Fruit fly (Drosophila melanogaster) whole organism, embryonic: Measurements from ENCODE around the gene CG43273.

Source experiments
- ATbp ChIP-seq: fragments of 200-800 bp; sonication (Bioruptor generic); optimal IDR thresholded peaks from 2 replicates; lab custom pipeline; 2017; ENCODE audit warnings: missing biosample characterization, mild to moderate bottlenecking, missing genetic modification characterization, missing genetic modification reagents
- CG11398 ChIP-seq: fragments of 200-800 bp; sonication (Bioruptor generic); optimal IDR thresholded peaks from 2 replicates; lab custom pipeline; 2016; ENCODE audit warnings: missing biosample characterization, missing genetic modification characterization
- CG11560 ChIP-seq: fragments of 200-800 bp; sonication (Bioruptor generic); IDR thresholded peaks from 3 replicates; pipeline ENCODE4 v1.3.6; 2022; ENCODE audit warnings: missing biosample characterization, missing genetic modification characterization
- CG13775 ChIP-seq: fragments of 200-800 bp; sonication (Bioruptor generic); optimal IDR thresholded peaks from 3 replicates; lab custom pipeline; 2017; ENCODE audit warnings: missing biosample characterization, mild to moderate bottlenecking, missing genetic modification characterization
- CG14667 ChIP-seq: fragments of 200-800 bp; sonication (Bioruptor generic); IDR thresholded peaks from 2 replicates; pipeline ENCODE4 v1.3.6; 2022; ENCODE audit warnings: missing biosample characterization, missing genetic modification characterization
- CG15696 ChIP-seq: fragments of 200-800 bp; sonication (Bioruptor generic); optimal IDR thresholded peaks from 2 replicates; lab custom pipeline; 2019; ENCODE audit warnings: missing biosample characterization, mild to moderate bottlenecking, missing genetic modification characterization, moderate library complexity
- CG2875 ChIP-seq: fragments of 200-800 bp; sonication (Bioruptor generic); optimal IDR thresholded peaks from 2 replicates; lab custom pipeline; 2017; ENCODE audit warnings: missing biosample characterization, mild to moderate bottlenecking, missing genetic modification characterization, missing genetic modification reagents
- CG30431 ChIP-seq: fragments of 200-800 bp; sonication (Bioruptor generic); optimal IDR thresholded peaks from 2 replicates; lab custom pipeline; 2017; ENCODE audit warnings: missing biosample characterization, missing genetic modification characterization
- CG3407 ChIP-seq: fragments of 200-800 bp; sonication (Bioruptor generic); optimal IDR thresholded peaks from 2 replicates; lab custom pipeline; 2018; ENCODE audit warnings: missing biosample characterization, mild to moderate bottlenecking, missing genetic modification characterization
- CG4424 ChIP-seq: fragments of 200-800 bp; sonication (Bioruptor generic); optimal IDR thresholded peaks from 3 replicates; lab custom pipeline; 2016; ENCODE audit warnings: missing biosample characterization, missing genetic modification characterization
- CG7271 ChIP-seq: fragments of 200-800 bp; sonication (Bioruptor generic); optimal IDR thresholded peaks from 2 replicates; lab custom pipeline; 2018; ENCODE audit warnings: missing biosample characterization, mild to moderate bottlenecking, missing genetic modification characterization, moderate library complexity
- CG7987 ChIP-seq: fragments of 200-800 bp; sonication (Bioruptor generic); optimal IDR thresholded peaks from 2 replicates; lab custom pipeline; 2018; ENCODE audit warnings: missing biosample characterization, mild to moderate bottlenecking, missing genetic modification characterization, moderate library complexity
- CG8924 ChIP-seq: fragments of 200-800 bp; optimal IDR thresholded peaks from 3 replicates; lab custom pipeline; 2019; ENCODE audit warnings: missing biosample characterization, mild to moderate bottlenecking, missing genetic modification characterization, moderate library complexity
- CG9876 ChIP-seq: fragments of 200-800 bp; sonication (Bioruptor generic); optimal IDR thresholded peaks from 2 replicates; lab custom pipeline; 2016; ENCODE audit warnings: missing biosample characterization, missing genetic modification characterization
- Dp ChIP-seq: fragments of 200-800 bp; sonication (Bioruptor generic); optimal IDR thresholded peaks from 2 replicates; lab custom pipeline; 2018; ENCODE audit warnings: missing biosample characterization, mild to moderate bottlenecking, missing genetic modification characterization, moderate library complexity
- E2f1 ChIP-seq: fragments of 200-800 bp; sonication (Bioruptor generic); IDR thresholded peaks from 2 replicates; pipeline ENCODE4 v1.3.6; 2022; ENCODE audit warnings: missing biosample characterization, missing genetic modification characterization
- ERR ChIP-seq: fragments of 200-800 bp; sonication (Bioruptor generic); optimal IDR thresholded peaks from 2 replicates; lab custom pipeline; 2016; ENCODE audit warnings: missing biosample characterization, missing genetic modification characterization
- Ets65A ChIP-seq: fragments of 200-800 bp; sonication (Bioruptor generic); peaks from one replicate; lab custom pipeline; 2016; ENCODE audit warnings: missing biosample characterization, missing genetic modification characterization
- Gsc ChIP-seq: fragments of 200-800 bp; sonication (Bioruptor generic); IDR thresholded peaks from 2 replicates; pipeline ENCODE4 v1.3.6; 2022; ENCODE audit warnings: missing biosample characterization, missing genetic modification characterization
- Hsf ChIP-seq: fragments of 200-800 bp; sonication (Bioruptor generic); optimal IDR thresholded peaks from 3 replicates; lab custom pipeline; 2016; ENCODE audit warnings: missing biosample characterization, missing genetic modification characterization
- Mes4 ChIP-seq: fragments of 200-800 bp; sonication (Bioruptor generic); optimal IDR thresholded peaks from 2 replicates; lab custom pipeline; 2016; ENCODE audit warnings: missing biosample characterization, missing genetic modification characterization
- Mrtf ChIP-seq: fragments of 200-800 bp; sonication (Bioruptor generic); IDR thresholded peaks from 3 replicates; pipeline ENCODE4 v1.3.6; 2022; ENCODE audit warnings: missing biosample characterization, missing genetic modification characterization
- Neu2 ChIP-seq: fragments of 200-800 bp; sonication (Bioruptor generic); optimal IDR thresholded peaks from 3 replicates; lab custom pipeline; 2016; ENCODE audit warnings: missing biosample characterization, missing genetic modification characterization, borderline replicate concordance
- Nf-YA ChIP-seq: fragments of 200-800 bp; sonication (Bioruptor generic); IDR thresholded peaks from 2 replicates; pipeline ENCODE4 v1.3.6; 2022; ENCODE audit warnings: missing biosample characterization, missing genetic modification characterization
- Nf-YC ChIP-seq: fragments of 200-800 bp; optimal IDR thresholded peaks from 3 replicates; lab custom pipeline; 2019; ENCODE audit warnings: missing biosample characterization, mild to moderate bottlenecking, missing genetic modification characterization, moderate library complexity
- Opbp ChIP-seq: fragments of 200-800 bp; sonication (Bioruptor generic); IDR thresholded peaks from 3 replicates; pipeline ENCODE4 v1.3.6; 2022; ENCODE audit warnings: missing biosample characterization, missing genetic modification characterization; ENCODE audit not compliant: partially characterized antibody
- Poxn ChIP-seq: fragments of 200-800 bp; sonication (Bioruptor generic); IDR thresholded peaks from 2 replicates; pipeline ENCODE4 v1.3.6; 2022; ENCODE audit warnings: missing biosample characterization, missing genetic modification characterization
- Scr ChIP-seq: fragments of 200-800 bp; sonication (Bioruptor generic); IDR thresholded peaks from 2 replicates; pipeline ENCODE4 v1.3.6; 2022; ENCODE audit warnings: missing biosample characterization, missing genetic modification characterization; ENCODE audit not compliant: partially characterized antibody
- TFAM ChIP-seq: fragments of 200-800 bp; sonication (Bioruptor generic); optimal IDR thresholded peaks from 2 replicates; lab custom pipeline; 2017; ENCODE audit warnings: missing biosample characterization, missing genetic modification characterization, inconsistent platforms
- Tbp ChIP-seq: fragments of >200 bp; optimal IDR thresholded peaks from 2 replicates; lab custom pipeline; 2018; ENCODE audit warnings: missing biosample characterization, missing genetic modification characterization
- al ChIP-seq: fragments of 200-800 bp; sonication (Bioruptor generic); IDR thresholded peaks from 2 replicates; pipeline ENCODE4 v1.3.6; 2022; ENCODE audit warnings: missing biosample characterization, missing genetic modification characterization
- ash1 ChIP-seq: fragments of 200-800 bp; sonication (Bioruptor generic); optimal IDR thresholded peaks from 2 replicates; lab custom pipeline; 2018; ENCODE audit warnings: missing biosample characterization, mild to moderate bottlenecking, missing genetic modification characterization
- az2 ChIP-seq: fragments of 200-800 bp; sonication (Bioruptor generic); optimal IDR thresholded peaks from 3 replicates; lab custom pipeline; 2016; ENCODE audit warnings: missing biosample characterization, missing genetic modification characterization
- bowl ChIP-seq: fragments of 200-800 bp; sonication (Bioruptor generic); IDR thresholded peaks from 2 replicates; pipeline ENCODE4 v1.3.6; 2022; ENCODE audit warnings: missing biosample characterization, missing genetic modification characterization
- dan ChIP-seq: fragments of 200-800 bp; sonication (Bioruptor generic); IDR thresholded peaks from 2 replicates; pipeline ENCODE4 v1.3.6; 2022; ENCODE audit warnings: missing biosample characterization, missing genetic modification characterization
- en ChIP-seq: fragments of 200-800 bp; sonication (Bioruptor generic); optimal IDR thresholded peaks from 2 replicates; lab custom pipeline; 2016; ENCODE audit warnings: missing biosample characterization, missing genetic modification characterization
- gcm2 ChIP-seq: fragments of 200-800 bp; sonication (Bioruptor generic); optimal IDR thresholded peaks from 2 replicates; lab custom pipeline; 2016; ENCODE audit warnings: missing biosample characterization, missing genetic modification characterization
- jing ChIP-seq: fragments of 200-800 bp; sonication (Bioruptor generic); optimal IDR thresholded peaks from 2 replicates; lab custom pipeline; 2018; ENCODE audit warnings: missing biosample characterization, mild to moderate bottlenecking, missing genetic modification characterization
- kah ChIP-seq: fragments of 200-800 bp; sonication (Bioruptor generic); optimal IDR thresholded peaks from 2 replicates; lab custom pipeline; 2018; ENCODE audit warnings: missing biosample characterization, mild to moderate bottlenecking, missing genetic modification characterization
- kay ChIP-seq: fragments of 200-800 bp; sonication (Bioruptor generic); optimal IDR thresholded peaks from 2 replicates; lab custom pipeline; 2016; ENCODE audit warnings: missing biosample characterization, missing genetic modification characterization
- lab ChIP-seq: fragments of 200-800 bp; sonication (Bioruptor generic); optimal IDR thresholded peaks from 3 replicates; lab custom pipeline; 2017; ENCODE audit warnings: missing biosample characterization, missing genetic modification characterization, mild to moderate bottlenecking, moderate library complexity, missing genetic modification reagents
- mld ChIP-seq: fragments of 200-800 bp; sonication (Bioruptor generic); IDR thresholded peaks from 3 replicates; pipeline ENCODE4 v1.3.6; 2022; ENCODE audit warnings: missing biosample characterization, missing genetic modification characterization; ENCODE audit not compliant: partially characterized antibody
- otp ChIP-seq: fragments of 200-800 bp; sonication (Bioruptor generic); IDR thresholded peaks from 3 replicates; pipeline ENCODE4, ENCODE4 v1.3.6; 2022; ENCODE audit warnings: missing biosample characterization, missing genetic modification characterization
- pb ChIP-seq: fragments of 200-800 bp; sonication (Bioruptor generic); optimal IDR thresholded peaks from 3 replicates; lab custom pipeline; 2016; ENCODE audit warnings: missing biosample characterization, missing genetic modification characterization
- sc ChIP-seq, 3 experiments: fragments of >200 bp in 2 of 3; fragments of 200-800 bp in 1 of 3; sonication (Bioruptor generic) in 1 of 3; optimal IDR thresholded peaks; 2 replicates in 2 of 3; 3 replicates in 1 of 3; lab custom pipeline; 2017; ENCODE audit warnings: mild to moderate bottlenecking in 1 of 3, missing biosample characterization in 1 of 3, missing genetic modification characterization in 1 of 3, missing genetic modification reagents in 1 of 3
- stwl ChIP-seq: fragments of 200-800 bp; sonication (Bioruptor generic); optimal IDR thresholded peaks from 3 replicates; lab custom pipeline; 2018; ENCODE audit warnings: missing biosample characterization, mild to moderate bottlenecking, missing genetic modification characterization, moderate library complexity
- twi ChIP-seq: fragments of 200-800 bp; optimal IDR thresholded peaks from 2 replicates; lab custom pipeline; 2019; ENCODE audit warnings: missing biosample characterization, mild to moderate bottlenecking, missing genetic modification characterization, moderate library complexity
- zfh1 ChIP-seq: fragments of 200-800 bp; sonication (Bioruptor generic); IDR thresholded peaks from 3 replicates; pipeline ENCODE4 v1.3.6; 2022; ENCODE audit warnings: missing biosample characterization, missing genetic modification characterization

The CG43273 gene

dm6 chr3R:24810844-24811625 lies 19.1 kb upstream of the CG43273 start (continued):
- TF ChIP-seq CG11398 (GFP tag; lab: Kevin White, UChicago) (peak; percentile 71), TFAM (GFP tag; lab: Kevin White, UChicago) (peak; percentile 41), twi (peak; percentile 76), CG9876 (GFP tag; lab: Kevin White, UChicago) (peak; percentile 50), bowl (GFP tag; lab: Robert Waterston, UW) (peak; percentile 65; the same call in 1 of the 2 replicates), al (GFP tag; lab: Robert Waterston, UW) (peak; percentile 87), CG2875 (GFP tag; lab: Kevin White, UChicago) (peak; percentile 77), CG7987 (GFP tag; lab: Kevin White, UChicago) (peak; percentile 82), Mes4 (GFP tag; lab: Kevin White, UChicago) (peak; percentile 77), CG4424 (GFP tag; lab: Kevin White, UChicago) (peak; percentile 83), Mrtf (GFP tag; lab: Robert Waterston, UW) (peak; percentile 89), CG15696 (peak; percentile 30), CG8924 (tag; lab: Kevin White, UChicago) (peak; percentile 86), E2f1 (GFP tag; lab: Robert Waterston, UW) (peak; percentile 87), kah (GFP tag; lab: Kevin White, UChicago) (peak; percentile 70), otp (GFP tag; lab: Robert Waterston, UW) (peak; percentile 85), CG11560 (tag; lab: Robert Waterston, UW) (peak; percentile 76; the same call in 2 of the 3 replicates), Hsf (GFP tag; lab: Kevin White, UChicago) (peak; percentile 88), en (GFP tag; lab: Kevin White, UChicago) (peak; percentile 63), stwl (no peak), Ets65A (GFP tag; lab: Kevin White, UChicago) (peak; percentile 97), mld (GFP tag; lab: Robert Waterston, UW) (0 out of 3 replicates have a peak, but pooled peaks have one; percentile 20), Gsc (no peak), Nf-YC (tag; lab: Kevin White, UChicago) (peak; percentile 72), Opbp (GFP tag; lab: Robert Waterston, UW) (no peak), zfh1 (GFP tag; lab: Robert Waterston, UW) (peak; percentile 87), Poxn (GFP tag; lab: Robert Waterston, UW) (peak; percentile 60; the same call in 1 of the 2 replicates), Nf-YA (GFP tag; lab: Robert Waterston, UW) (peak; percentile 82), pb (peak; percentile 74), Neu2 (GFP tag; lab: Kevin White, UChicago) (no peak), ash1 (GFP tag; lab: Kevin White, UChicago) (peak; percentile 82), jing (peak; percentile 76), CG3407 (peak; percentile 60), Tbp (no peak), lab (peak; percentile 95), kay (GFP tag; lab: Kevin White, UChicago) (peak; percentile 73), Dp (GFP tag; lab: Kevin White, UChicago) (peak; percentile 2), gcm2 (GFP tag; lab: Kevin White, UChicago) (peak; percentile 78), CG14667 (peak; percentile 79; the same call in 1 of the 2 replicates), ERR (GFP tag; lab: Kevin White, UChicago) (peak; percentile 86), sc (optimal IDR thresholded peaks at IDR 0.05; lab: Kevin White, UChicago) (no peak), sc (GFP tag; optimal IDR thresholded peaks at IDR 0.05; lab: Kevin White, UChicago) (peak; percentile 69), Scr (GFP tag; lab: Robert Waterston, UW) (no peak), az2 (GFP tag; lab: Kevin White, UChicago) (peak; percentile 87), CG30431 (GFP tag; lab: Kevin White, UChicago) (peak; percentile 73), dan (GFP tag; lab: Robert Waterston, UW) (peak; percentile 6; the same call in 1 of the 2 replicates), CG13775 (GFP tag; lab: Kevin White, UChicago) (peak; percentile 75), ATbp (GFP tag; lab: Kevin White, UChicago) (peak; percentile 78), CG7271 (tag; lab: Kevin White, UChicago) (no peak)
